Worm (Caenorhabditis elegans): ENCODE measurements around the gene tbc-12.

tbc-12 gene

ce11 chrX:2536246-2536772 is 4.1 kb upstream of the tbc-12 start:
- peak; percentile 82 for TF ChIP-seq dsc-1 (tag; optimal IDR thresholded peaks at IDR 0.05)
- peak in 1 of 2 experiments; percentile 79 for TF ChIP-seq ztf-11 (tag; optimal IDR thresholded peaks at IDR 0.05)
- peak; percentile 76 for TF ChIP-seq aha-1 (tag; optimal IDR thresholded peaks at IDR 0.05)
- TF ChIP-seq Y116A8C.19 (tag; optimal IDR thresholded peaks at IDR 0.05; ENCODE audit: borderline replicate concordance): no peak
- TF ChIP-seq sup-37 (GFP tag; optimal IDR thresholded peaks at IDR 0.05): peak; percentile 74
- peak; percentile 75 for TF ChIP-seq nhr-90 (tag; optimal IDR thresholded peaks at IDR 0.05; ENCODE audit: poor library complexity)
- no peak for TF ChIP-seq pag-3 (tag; optimal IDR thresholded peaks at IDR 0.05; ENCODE audit: borderline replicate concordance, insufficient read depth)
- peak; percentile 61 for TF ChIP-seq pax-3 (tag; optimal IDR thresholded peaks at IDR 0.05)
- TF ChIP-seq egl-27 (tag; optimal IDR thresholded peaks at IDR 0.05): peak; percentile 66 to 77
- peak; percentile 89 for TF ChIP-seq fkh-8 (tag; optimal IDR thresholded peaks at IDR 0.05)
- peak; percentile 90 for TF ChIP-seq egl-13 (tag; optimal IDR thresholded peaks at IDR 0.05)
- peak; percentile 95 for TF ChIP-seq nhr-71 (tag; optimal IDR thresholded peaks at IDR 0.05)
- peak; percentile 83 for TF ChIP-seq xbp-1 (tag; optimal IDR thresholded peaks at IDR 0.05)
- no peak for TF ChIP-seq sptf-1 (tag; optimal IDR thresholded peaks at IDR 0.05)
- peak; percentile 79 for TF ChIP-seq jun-1 (tag; optimal IDR thresholded peaks at IDR 0.05)
- no peak for TF ChIP-seq nhr-28 (tag; optimal IDR thresholded peaks at IDR 0.05)
- peak; percentile 62 for TF ChIP-seq nhr-11 (tag; optimal IDR thresholded peaks at IDR 0.05)
- peak in 1 of 2 experiments; percentile 84 for TF ChIP-seq mdl-1 (tag; optimal IDR thresholded peaks at IDR 0.05)
- peak; percentile 66; the same call in 1 of the 2 replicates for TF ChIP-seq mab-9 (GFP tag; IDR thresholded peaks at IDR 0.05)
- TF ChIP-seq elt-3 (tag; optimal IDR thresholded peaks at IDR 0.05): peak in 1 of 6 experiments; percentile 42
- TF ChIP-seq snu-23 (GFP tag; optimal IDR thresholded peaks at IDR 0.05): peak; percentile 92
- peak; percentile 56 for TF ChIP-seq C04F5.9 (tag; optimal IDR thresholded peaks at IDR 0.05)
- TF ChIP-seq lin-35 (GFP tag; optimal IDR thresholded peaks at IDR 0.05): peak; percentile 55 to 74
- peak; percentile 83 for TF ChIP-seq nhr-19 (GFP tag; conservative IDR thresholded peaks at IDR 0.05)
- TF ChIP-seq zip-4 (GFP tag; optimal IDR thresholded peaks at IDR 0.05): peak; percentile 37
- peak; percentile 51 for TF ChIP-seq irx-1 (tag; optimal IDR thresholded peaks at IDR 0.05)
- peak; percentile 79 for TF ChIP-seq mep-1 (tag; optimal IDR thresholded peaks at IDR 0.05)
- peak; percentile 44 for TF ChIP-seq isw-1 (GFP tag; IDR thresholded peaks at IDR 0.05)
- peak; percentile 75 to 87 for TF ChIP-seq lsy-2 (tag; optimal IDR thresholded peaks at IDR 0.05)
- TF ChIP-seq mef-2 (tag; optimal IDR thresholded peaks at IDR 0.05): no peak
- TF ChIP-seq nhr-20 (tag; optimal IDR thresholded peaks at IDR 0.05): peak; percentile 88
- TF ChIP-seq ztf-4 (tag; optimal IDR thresholded peaks at IDR 0.05): peak; percentile 80
- peak; percentile 64 for TF ChIP-seq grh-1 (GFP tag; IDR thresholded peaks at IDR 0.05)
- peak; percentile 92 for TF ChIP-seq lir-3 (tag; optimal IDR thresholded peaks at IDR 0.05; ENCODE audit: poor library complexity)
- no peak for TF ChIP-seq hlh-17 (GFP tag; optimal IDR thresholded peaks at IDR 0.05; ENCODE audit: borderline replicate concordance)
- no peak for TF ChIP-seq pqm-1 (tag; optimal IDR thresholded peaks at IDR 0.05)
- TF ChIP-seq ceh-82 (tag; optimal IDR thresholded peaks at IDR 0.05): peak; percentile 83 to 89 (median 86)
- TF ChIP-seq dpl-1 (GFP tag; optimal IDR thresholded peaks at IDR 0.05): peak; percentile 12 to 36 (median 32)
- TF ChIP-seq zag-1 (tag; optimal IDR thresholded peaks at IDR 0.05): peak; percentile 60
- no peak for TF ChIP-seq unc-98 (GFP tag; IDR thresholded peaks at IDR 0.05)
- TF ChIP-seq nhr-47 (tag; optimal IDR thresholded peaks at IDR 0.05): peak; percentile 90
- TF ChIP-seq swsn-7 (tag; optimal IDR thresholded peaks at IDR 0.05): peak; percentile 88
- peak; percentile 84 for TF ChIP-seq unc-86 (tag; optimal IDR thresholded peaks at IDR 0.05)
- peak; percentile 15 for TF ChIP-seq aly-2 (tag; optimal IDR thresholded peaks at IDR 0.05)
- peak; percentile 95 for TF ChIP-seq nhr-85 (tag)
- TF ChIP-seq lin-13 (GFP tag; optimal IDR thresholded peaks at IDR 0.05): peak; percentile 67
- peak; percentile 85 for TF ChIP-seq fkh-10 (GFP tag; optimal IDR thresholded peaks at IDR 0.05)
- peak; percentile 88 for TF ChIP-seq tbx-2 (tag; optimal IDR thresholded peaks at IDR 0.05)
- TF ChIP-seq unc-130 (tag; optimal IDR thresholded peaks at IDR 0.05): no peak
- no peak for TF ChIP-seq nhr-76 (tag; optimal IDR thresholded peaks at IDR 0.05)
- peak; percentile 85 for TF ChIP-seq nhr-77 (tag; optimal IDR thresholded peaks at IDR 0.05)
